Fruit fly (Drosophila melanogaster) whole organism, embryonic: ENCODE results near the gene Bx.
A peak's percentile ranks its signal among the peaks of the same experiment; 100 is the strongest.

Experiments used
- Aef1 ChIP-seq: fragments of 200-800 bp; sonication (Bioruptor generic); IDR thresholded peaks from 3 replicates; pipeline ENCODE4 v1.3.6; 2022; ENCODE audit warnings: missing biosample characterization, missing genetic modification characterization
- B-H2 ChIP-seq: fragments of 200-800 bp; sonication (Bioruptor generic); optimal IDR thresholded peaks from 2 replicates; lab custom pipeline; 2018; ENCODE audit warnings: missing biosample characterization, mild to moderate bottlenecking, missing genetic modification characterization
- CG1024 ChIP-seq: fragments of 200-800 bp; sonication (Bioruptor generic); IDR thresholded peaks from 2 replicates; pipeline ENCODE4 v1.3.6; 2022; ENCODE audit warnings: missing biosample characterization, missing genetic modification characterization
- CG10274 ChIP-seq: fragments of 200-800 bp; sonication (Bioruptor generic); optimal IDR thresholded peaks from 3 replicates; lab custom pipeline; 2017; ENCODE audit warnings: missing biosample characterization, mild to moderate bottlenecking, missing genetic modification characterization
- CG11695 ChIP-seq: fragments of 200-800 bp; sonication (Bioruptor generic); IDR thresholded peaks from 3 replicates; pipeline ENCODE4 v1.3.6; 2022; ENCODE audit warnings: missing biosample characterization, missing genetic modification characterization
- CG12744 ChIP-seq: fragments of 200-800 bp; sonication (Bioruptor generic); optimal IDR thresholded peaks from 2 replicates; lab custom pipeline; 2016; ENCODE audit warnings: missing biosample characterization, missing genetic modification characterization
- CG13775 ChIP-seq: fragments of 200-800 bp; sonication (Bioruptor generic); optimal IDR thresholded peaks from 3 replicates; lab custom pipeline; 2017; ENCODE audit warnings: missing biosample characterization, mild to moderate bottlenecking, missing genetic modification characterization
- CG14441 ChIP-seq: fragments of 200-800 bp; sonication (Bioruptor generic); IDR thresholded peaks from 2 replicates; pipeline ENCODE4 v1.3.6; 2022; ENCODE audit warnings: missing biosample characterization, missing genetic modification characterization
- CG15269 ChIP-seq: fragments of 200-800 bp; sonication (Bioruptor generic); optimal IDR thresholded peaks from 2 replicates; lab custom pipeline; 2018; ENCODE audit warnings: missing biosample characterization, mild to moderate bottlenecking, missing genetic modification characterization, moderate library complexity
- CG15514 ChIP-seq: fragments of 200-800 bp; sonication (Bioruptor generic); optimal IDR thresholded peaks from 3 replicates; lab custom pipeline; 2017; ENCODE audit warnings: missing biosample characterization, missing genetic modification characterization, mild to moderate bottlenecking, moderate library complexity, missing genetic modification reagents
- CG15696 ChIP-seq: fragments of 200-800 bp; sonication (Bioruptor generic); optimal IDR thresholded peaks from 2 replicates; lab custom pipeline; 2019; ENCODE audit warnings: missing biosample characterization, mild to moderate bottlenecking, missing genetic modification characterization, moderate library complexity
- CG17186 ChIP-seq: fragments of 200-800 bp; sonication (Bioruptor generic); optimal IDR thresholded peaks from 3 replicates; lab custom pipeline; 2017; ENCODE audit warnings: missing biosample characterization, missing genetic modification reagents, missing genetic modification characterization
- CG17612 ChIP-seq: fragments of 200-800 bp; sonication (Bioruptor generic); IDR thresholded peaks from 2 replicates; pipeline ENCODE4 v1.3.6; 2022; ENCODE audit warnings: missing biosample characterization, missing genetic modification characterization
- CG1832 ChIP-seq: fragments of 200-800 bp; sonication (Bioruptor generic); optimal IDR thresholded peaks from 2 replicates; lab custom pipeline; 2017; ENCODE audit warnings: missing biosample characterization, mild to moderate bottlenecking, missing genetic modification characterization, inconsistent platforms
- CG18476 ChIP-seq: fragments of 200-800 bp; sonication (Bioruptor generic); optimal IDR thresholded peaks from 2 replicates; lab custom pipeline; 2016; ENCODE audit warnings: missing biosample characterization, mild to moderate bottlenecking, missing genetic modification characterization
- CG2202 ChIP-seq: fragments of 200-800 bp; sonication (Bioruptor generic); optimal IDR thresholded peaks from 2 replicates; lab custom pipeline; 2018; ENCODE audit warnings: missing biosample characterization, mild to moderate bottlenecking, missing genetic modification characterization
- CG4404 ChIP-seq: fragments of 200-800 bp; sonication (Bioruptor generic); IDR thresholded peaks from 2 replicates; pipeline ENCODE4 v1.3.6; 2022; ENCODE audit warnings: missing biosample characterization, missing genetic modification characterization
- CG4707 ChIP-seq: fragments of 200-800 bp; sonication (Bioruptor generic); optimal IDR thresholded peaks from 2 replicates; lab custom pipeline; 2018; ENCODE audit warnings: missing biosample characterization, mild to moderate bottlenecking, missing genetic modification characterization, moderate library complexity
- CG6683 ChIP-seq: fragments of 200-800 bp; sonication (Bioruptor generic); optimal IDR thresholded peaks from 2 replicates; lab custom pipeline; 2017; ENCODE audit warnings: missing biosample characterization, mild to moderate bottlenecking, missing genetic modification characterization, missing genetic modification reagents
- CG6791 ChIP-seq: fragments of 200-800 bp; sonication (Bioruptor generic); IDR thresholded peaks from 3 replicates; pipeline ENCODE4 v1.3.6; 2022; ENCODE audit warnings: missing biosample characterization, missing genetic modification characterization; ENCODE audit not compliant: partially characterized antibody
- CG8478 ChIP-seq: fragments of >200 bp; optimal IDR thresholded peaks from 2 replicates; lab custom pipeline; 2018
- CG9215 ChIP-seq: fragments of 200-800 bp; sonication (Bioruptor generic); IDR thresholded peaks from 2 replicates; pipeline ENCODE4 v1.3.6; 2022; ENCODE audit warnings: missing biosample characterization, missing genetic modification characterization
- CoRest ChIP-seq: fragments of 200-800 bp; sonication (Bioruptor generic); optimal IDR thresholded peaks from 3 replicates; lab custom pipeline; 2018; ENCODE audit warnings: missing biosample characterization, mild to moderate bottlenecking, missing genetic modification characterization, moderate library complexity
- Dip2 ChIP-seq: fragments of 200-800 bp; sonication (Bioruptor generic); IDR thresholded peaks from 2 replicates; pipeline ENCODE4 v1.3.6; 2022; ENCODE audit warnings: missing biosample characterization, missing genetic modification characterization
- Doc3 ChIP-seq: fragments of 200-800 bp; sonication (Bioruptor generic); IDR thresholded peaks from 3 replicates; pipeline ENCODE4 v1.3.6; 2022; ENCODE audit warnings: missing biosample characterization, missing genetic modification characterization; ENCODE audit not compliant: partially characterized antibody
- Drgx ChIP-seq: fragments of 200-800 bp; sonication (Bioruptor generic); IDR thresholded peaks from 2 replicates; pipeline ENCODE4 v1.3.6; 2022; ENCODE audit warnings: missing biosample characterization, missing genetic modification characterization
- E2f1 ChIP-seq: fragments of 200-800 bp; sonication (Bioruptor generic); IDR thresholded peaks from 2 replicates; pipeline ENCODE4 v1.3.6; 2022; ENCODE audit warnings: missing biosample characterization, missing genetic modification characterization
- Ets97D ChIP-seq: fragments of 200-800 bp; sonication (Bioruptor generic); optimal IDR thresholded peaks from 3 replicates; lab custom pipeline; 2016; ENCODE audit warnings: missing biosample characterization, missing genetic modification characterization
- Fer1 ChIP-seq: fragments of 200-800 bp; sonication (Bioruptor generic); optimal IDR thresholded peaks from 2 replicates; lab custom pipeline; 2017; ENCODE audit warnings: missing biosample characterization, mild to moderate bottlenecking, missing genetic modification characterization
- HLH4C ChIP-seq: fragments of 200-800 bp; sonication (Bioruptor generic); IDR thresholded peaks from 3 replicates; pipeline ENCODE4 v1.3.6; 2022; ENCODE audit warnings: missing biosample characterization, missing genetic modification characterization; ENCODE audit not compliant: partially characterized antibody
- Hey ChIP-seq: fragments of 200-800 bp; sonication (Bioruptor generic); optimal IDR thresholded peaks from 3 replicates; lab custom pipeline; 2018; ENCODE audit warnings: missing biosample characterization, mild to moderate bottlenecking, missing genetic modification characterization
- Lim3 ChIP-seq: fragments of 200-800 bp; sonication (Bioruptor generic); IDR thresholded peaks from 2 replicates; pipeline ENCODE4 v1.3.6; 2022; ENCODE audit warnings: missing biosample characterization, missing genetic modification characterization
- Med ChIP-seq: fragments of 200-800 bp; sonication (Bioruptor generic); peaks from one replicate; lab custom pipeline; 2016; ENCODE audit warnings: missing biosample characterization, missing genetic modification characterization, mild to moderate bottlenecking, inconsistent platforms, moderate library complexity
- Sox102F ChIP-seq: fragments of 200-800 bp; sonication (Bioruptor generic); optimal IDR thresholded peaks from 2 replicates; lab custom pipeline; 2018; ENCODE audit warnings: missing biosample characterization, mild to moderate bottlenecking, missing genetic modification characterization, moderate library complexity
- aop ChIP-seq: fragments of 200-800 bp; sonication (Bioruptor generic); IDR thresholded peaks from 2 replicates; pipeline ENCODE4 v1.3.6; 2022; ENCODE audit warnings: missing biosample characterization, missing genetic modification characterization
- ap ChIP-seq: fragments of 200-800 bp; sonication (Bioruptor generic); IDR thresholded peaks from 2 replicates; pipeline ENCODE4 v1.3.6; 2022; ENCODE audit warnings: missing biosample characterization, missing genetic modification characterization
- bowl ChIP-seq: fragments of 200-800 bp; sonication (Bioruptor generic); IDR thresholded peaks from 2 replicates; pipeline ENCODE4 v1.3.6; 2022; ENCODE audit warnings: missing biosample characterization, missing genetic modification characterization
- bsh ChIP-seq, 2 experiments: fragments of 200-800 bp; sonication (Bioruptor generic); optimal IDR thresholded peaks; 2 replicates each; lab custom pipeline; 2017 to 2018; ENCODE audit warnings: mild to moderate bottlenecking in 2 of 2, missing biosample characterization in 2 of 2, missing genetic modification characterization in 2 of 2, moderate library complexity in 1 of 2
- dmrt99B ChIP-seq: fragments of 200-800 bp; sonication (Bioruptor generic); optimal IDR thresholded peaks from 2 replicates; lab custom pipeline; 2018; ENCODE audit warnings: missing biosample characterization, mild to moderate bottlenecking, missing genetic modification characterization, moderate library complexity
- emc ChIP-seq: fragments of 200-800 bp; sonication (Bioruptor generic); optimal IDR thresholded peaks from 2 replicates; lab custom pipeline; 2016; ENCODE audit warnings: missing biosample characterization, missing genetic modification characterization
- eve ChIP-seq, 2 experiments: fragments of >200 bp; optimal IDR thresholded peaks; 2 replicates each; lab custom pipeline; 2017; ENCODE audit warnings: missing biosample characterization in 2 of 2, missing genetic modification characterization in 2 of 2
- fu2 ChIP-seq: fragments of 200-800 bp; sonication (Bioruptor generic); optimal IDR thresholded peaks from 2 replicates; lab custom pipeline; 2016; ENCODE audit warnings: missing biosample characterization, missing genetic modification characterization
- gsb-n ChIP-seq: fragments of 200-800 bp; sonication (Bioruptor generic); optimal IDR thresholded peaks from 3 replicates; lab custom pipeline; 2018; ENCODE audit warnings: missing biosample characterization, mild to moderate bottlenecking, missing genetic modification characterization
- jumu ChIP-seq: fragments of 200-800 bp; sonication (Bioruptor generic); optimal IDR thresholded peaks from 3 replicates; lab custom pipeline; 2016; ENCODE audit warnings: missing biosample characterization, missing genetic modification characterization
- lbe ChIP-seq: fragments of 200-800 bp; sonication (Bioruptor generic); optimal IDR thresholded peaks from 2 replicates; lab custom pipeline; 2016; ENCODE audit warnings: missing biosample characterization, mild to moderate bottlenecking, missing genetic modification characterization
- mirr ChIP-seq: fragments of 200-800 bp; sonication (Bioruptor generic); optimal IDR thresholded peaks from 3 replicates; lab custom pipeline; 2018; ENCODE audit warnings: missing biosample characterization, mild to moderate bottlenecking, missing genetic modification characterization
- nerfin-2 ChIP-seq: fragments of 200-800 bp; sonication (Bioruptor generic); IDR thresholded peaks from 2 replicates; pipeline ENCODE4 v1.3.6; 2022; ENCODE audit warnings: missing biosample characterization, missing genetic modification characterization; ENCODE audit not compliant: partially characterized antibody
- oc ChIP-seq: fragments of 200-800 bp; sonication (Bioruptor generic); optimal IDR thresholded peaks from 2 replicates; lab custom pipeline; 2018; ENCODE audit warnings: missing biosample characterization, mild to moderate bottlenecking, missing genetic modification characterization, moderate library complexity
- pita ChIP-seq: fragments of 200-800 bp; sonication (Bioruptor generic); optimal IDR thresholded peaks from 2 replicates; lab custom pipeline; 2017; ENCODE audit warnings: missing biosample characterization, mild to moderate bottlenecking, missing genetic modification characterization
- psq ChIP-seq: fragments of 200-800 bp; sonication (Bioruptor generic); optimal IDR thresholded peaks from 2 replicates; lab custom pipeline; 2017; ENCODE audit warnings: missing biosample characterization, missing genetic modification characterization
- twi ChIP-seq: fragments of 200-800 bp; optimal IDR thresholded peaks from 2 replicates; lab custom pipeline; 2019; ENCODE audit warnings: missing biosample characterization, mild to moderate bottlenecking, missing genetic modification characterization, moderate library complexity
- zen2 ChIP-seq: fragments of 200-800 bp; sonication (Bioruptor generic); IDR thresholded peaks from 3 replicates; pipeline ENCODE4 v1.3.6; 2022; ENCODE audit warnings: missing biosample characterization, missing genetic modification characterization; ENCODE audit not compliant: partially characterized antibody

Gene Bx

dm6 chrX:18467881-18468280 lies 47.3 kb upstream of the Bx start (continued):
- TF ChIP-seq CG12744 (GFP tag; lab: Kevin White, UChicago) (no peak), B-H2 (GFP tag; lab: Kevin White, UChicago) (no peak), HLH4C (GFP tag; lab: Robert Waterston, UW) (no peak), twi (tag; lab: Kevin White, UChicago) (no peak), zen2 (GFP tag; lab: Robert Waterston, UW) (no peak), dmrt99B (peak; percentile 42), CG6683 (GFP tag; lab: Kevin White, UChicago) (no peak), CG4404 (GFP tag; lab: Robert Waterston, UW) (no peak), CG9215 (GFP tag; lab: Robert Waterston, UW) (peak; percentile 14; the same call in 1 of the 2 replicates), CG8478 (lab: Kevin White, UChicago) (no peak), Ets97D (GFP tag; lab: Kevin White, UChicago) (no peak), Med (GFP tag; lab: Kevin White, UChicago) (peak; percentile 86), CG18476 (GFP tag; lab: Kevin White, UChicago) (no peak), CG15514 (GFP tag; lab: Kevin White, UChicago) (peak; percentile 17), CG15696 (tag; lab: Kevin White, UChicago) (no peak), CG17612 (GFP tag; lab: Robert Waterston, UW) (no peak), Hey (tag; lab: Kevin White, UChicago) (no peak), oc (tag; lab: Kevin White, UChicago) (no peak), jumu (GFP tag; lab: Kevin White, UChicago) (no peak), psq (GFP tag; lab: Kevin White, UChicago) (no peak), nerfin-2 (GFP tag; lab: Robert Waterston, UW) (no peak), CG17186 (GFP tag; lab: Kevin White, UChicago) (no peak), bowl (GFP tag; lab: Robert Waterston, UW) (no peak), CG14441 (GFP tag; lab: Robert Waterston, UW) (peak; percentile 48; the same call in 1 of the 2 replicates), CG11695 (GFP tag; lab: Robert Waterston, UW) (no peak), Fer1 (GFP tag; lab: Kevin White, UChicago) (peak; percentile 61), aop (GFP tag; lab: Robert Waterston, UW) (no peak), Drgx (GFP tag; lab: Robert Waterston, UW) (no peak), E2f1 (GFP tag; lab: Robert Waterston, UW) (no peak), fu2 (GFP tag; lab: Kevin White, UChicago) (no peak), pita (GFP tag; lab: Kevin White, UChicago) (no peak), Aef1 (GFP tag; lab: Robert Waterston, UW) (no peak), Dip2 (GFP tag; lab: Robert Waterston, UW) (no peak), Doc3 (GFP tag; lab: Robert Waterston, UW) (no peak), gsb-n (tag; lab: Kevin White, UChicago) (no peak), bsh (GFP tag; optimal IDR thresholded peaks at IDR 0.05; lab: Kevin White, UChicago) (no peak), lbe (GFP tag; lab: Kevin White, UChicago) (no peak), CG10274 (GFP tag; lab: Kevin White, UChicago) (no peak), mirr (no peak), CG6791 (no peak), CG15269 (tag; lab: Kevin White, UChicago) (peak; percentile 26), CG4707 (GFP tag; lab: Kevin White, UChicago) (no peak), CG13775 (no peak), emc (GFP tag; lab: Kevin White, UChicago) (no peak), CG2202 (no peak), CG1024 (no peak), CG1832 (GFP tag; lab: Kevin White, UChicago) (no peak), CoRest (tag; lab: Kevin White, UChicago) (peak; percentile 8), Sox102F (peak; percentile 13), Lim3 (GFP tag; lab: Robert Waterston, UW) (no peak), eve (GFP tag; optimal IDR thresholded peaks at IDR 0.05; lab: Kevin White, UChicago) (no peak), ap (GFP tag; lab: Robert Waterston, UW) (no peak)
